ENCODE assay signal across 1 worm cellular context in genomic region chrIV:12836208-12836607, ce11.
TF ChIP-seq lines count a peak whose summit lies in the region.

Gene M02B1.3 (plus strand): TSS chrIV:12836508.

TF ChIP-seq in whole organism, L4 larva, 104 proteins besides CTCF, POLR2A, EP300 and RAD21 (continued from another document):
- TF ChIP-seq spr-1 (tag; optimal IDR thresholded peaks at IDR 0.05; lab: Kevin White, UChicago) (no peak), ceh-62 (tag; optimal IDR thresholded peaks at IDR 0.05; lab: Kevin White, UChicago) (no peak)
